Fruit fly (Drosophila melanogaster): ENCODE data around the gene vls.

Gene vls

dm6 chr2L:20084068-20084651 is 18.7 kb upstream of the vls start (continued):
- no peak for TF ChIP-seq CG7556 (GFP tag; optimal IDR thresholded peaks at IDR 0.05)
- no peak for TF ChIP-seq CG8478 (optimal IDR thresholded peaks at IDR 0.05)
- TF ChIP-seq Drgx (GFP tag; IDR thresholded peaks at IDR 0.05): 0 out of 2 replicates have a peak, but pooled peaks have one; percentile 26
- 0 out of 3 replicates have a peak, but pooled peaks have one; percentile 12 for TF ChIP-seq Dbx (GFP tag; IDR thresholded peaks at IDR 0.05)
- TF ChIP-seq Lhr (GFP tag; optimal IDR thresholded peaks at IDR 0.05): no peak
- TF ChIP-seq Optix (GFP tag; IDR thresholded peaks at IDR 0.05): 0 out of 3 replicates have a peak, but pooled peaks have one; percentile 14
- TF ChIP-seq CG1024 (GFP tag; IDR thresholded peaks at IDR 0.05): no peak
- no peak for TF ChIP-seq CG14710 (tag; optimal IDR thresholded peaks at IDR 0.05)
- TF ChIP-seq CG14014 (GFP tag; IDR thresholded peaks at IDR 0.05): 0 out of 2 replicates have a peak, but pooled peaks have one; percentile 7
- no peak for TF ChIP-seq Ssrp (tag; optimal IDR thresholded peaks at IDR 0.05)
- no peak for TF ChIP-seq exex (tag; optimal IDR thresholded peaks at IDR 0.05)
- no peak for TF ChIP-seq Dip2 (GFP tag; IDR thresholded peaks at IDR 0.05)
- TF ChIP-seq chif (GFP tag; optimal IDR thresholded peaks at IDR 0.05): no peak
- TF ChIP-seq Hmx (GFP tag; optimal IDR thresholded peaks at IDR 0.05): no peak
- no peak for TF ChIP-seq CG7372 (GFP tag; IDR thresholded peaks at IDR 0.05)
- TF ChIP-seq chinmo (GFP tag; IDR thresholded peaks at IDR 0.05; ENCODE audit: partially characterized antibody): 0 out of 4 replicates have a peak, but pooled peaks have one; percentile 55
- peak; percentile 66 for TF ChIP-seq Meics (GFP tag; optimal IDR thresholded peaks at IDR 0.05)
- TF ChIP-seq CG15514 (GFP tag; optimal IDR thresholded peaks at IDR 0.05): no peak
- no peak for TF ChIP-seq CG31224 (GFP tag; IDR thresholded peaks at IDR 0.05)
- TF ChIP-seq CG12744 (GFP tag; optimal IDR thresholded peaks at IDR 0.05): no peak
- no peak for TF ChIP-seq gcm2 (GFP tag; optimal IDR thresholded peaks at IDR 0.05)
- no peak for TF ChIP-seq Ptx1 (GFP tag; IDR thresholded peaks at IDR 0.05)
- TF ChIP-seq cas (GFP tag; IDR thresholded peaks at IDR 0.05): no peak
- TF ChIP-seq Scr (GFP tag; IDR thresholded peaks at IDR 0.05; ENCODE audit: partially characterized antibody): no peak
- no peak for TF ChIP-seq CG5953 (GFP tag; IDR thresholded peaks at IDR 0.05)
- TF ChIP-seq sd (tag; optimal IDR thresholded peaks at IDR 0.05): peak; percentile 18
- no peak for TF ChIP-seq sens-2 (GFP tag; IDR thresholded peaks at IDR 0.05)
- TF ChIP-seq HLH4C (GFP tag; IDR thresholded peaks at IDR 0.05; ENCODE audit: partially characterized antibody): no peak
- peak; percentile 84 for TF ChIP-seq Ets65A (GFP tag)
- no peak for TF ChIP-seq CG10959 (GFP tag; IDR thresholded peaks at IDR 0.05)
- no peak for TF ChIP-seq CG10431 (GFP tag; optimal IDR thresholded peaks at IDR 0.05)
- peak; percentile 59 for TF ChIP-seq CG6254 (GFP tag; optimal IDR thresholded peaks at IDR 0.05)
- no peak for TF ChIP-seq Asciz (GFP tag; optimal IDR thresholded peaks at IDR 0.05)
- TF ChIP-seq Deaf1 (tag; optimal IDR thresholded peaks at IDR 0.05): no peak
- no peak for TF ChIP-seq CG5245 (GFP tag; optimal IDR thresholded peaks at IDR 0.05)
- no peak for TF ChIP-seq crol (GFP tag; IDR thresholded peaks at IDR 0.05)
- TF ChIP-seq Neu2 (GFP tag; optimal IDR thresholded peaks at IDR 0.05; ENCODE audit: borderline replicate concordance): no peak
- TF ChIP-seq CG17612 (GFP tag; IDR thresholded peaks at IDR 0.05): no peak
- TF ChIP-seq CG33557 (GFP tag; optimal IDR thresholded peaks at IDR 0.05): no peak
- no peak for TF ChIP-seq ap (GFP tag; IDR thresholded peaks at IDR 0.05)
- no peak for TF ChIP-seq Mes4 (GFP tag; optimal IDR thresholded peaks at IDR 0.05)
- no peak for TF ChIP-seq NK7.1 (GFP tag; optimal IDR thresholded peaks at IDR 0.05)

All from whole organism, embryonic.